Worm (Caenorhabditis elegans): Measurements from ENCODE around the gene Y7A9D.1.

- TF ChIP-seq tab-1 (GFP tag; IDR thresholded peaks at IDR 0.05) (no peak), ztf-29 (GFP tag; IDR thresholded peaks at IDR 0.05) (no peak), ref-1 (GFP tag; conservative IDR thresholded peaks at IDR 0.05) (no peak), cog-1 (tag; optimal IDR thresholded peaks at IDR 0.05) (no peak), ztf-23 (GFP tag; IDR thresholded peaks at IDR 0.05) (no peak), klf-2 (GFP tag; conservative IDR thresholded peaks at IDR 0.05) (no peak), T22C8.4 (GFP tag; IDR thresholded peaks at IDR 0.05) (no peak)
Observed at ce11 chrIV:16350690-16351089, 31.3 kb downstream of the Y7A9D.1 start, which contains the start of gene C35D6.4.

All from whole organism, midembryonic.